Worm (Caenorhabditis elegans) whole organism, L3 larva: ENCODE measurements around the gene tnc-2.
A peak's percentile ranks its signal among the peaks of the same experiment; 100 is the strongest.

Experiments
- R02D3.7 ChIP-seq: fragments of 150-350 bp; optimal IDR thresholded peaks from 2 replicates; lab custom pipeline; 2014; ENCODE audit warnings: missing biosample characterization, missing genetic modification characterization
- ZK546.5 ChIP-seq: sonication (generic microtip); optimal IDR thresholded peaks from 2 replicates; lab custom pipeline; 2017; ENCODE audit warnings: missing biosample characterization, missing genetic modification characterization
- ama-1 ChIP-seq: fragments of 150-350 bp; optimal IDR thresholded peaks from 2 replicates; lab custom pipeline; 2018
- ceh-16 ChIP-seq: sonication (generic microtip); optimal IDR thresholded peaks from 2 replicates; lab custom pipeline; 2017; ENCODE audit warnings: missing biosample characterization, missing genetic modification characterization
- ceh-82 ChIP-seq: fragments of 150-350 bp; optimal IDR thresholded peaks from 2 replicates; lab custom pipeline; 2014; ENCODE audit warnings: missing biosample characterization, missing genetic modification characterization
- egl-5 ChIP-seq: fragments of 150-350 bp; optimal IDR thresholded peaks from 2 replicates; lab custom pipeline; 2017; ENCODE audit warnings: missing biosample characterization, missing genetic modification reagents, missing genetic modification characterization, inconsistent platforms
- elt-1 ChIP-seq: fragments of 150-350 bp; optimal IDR thresholded peaks from 2 replicates; lab custom pipeline; 2014; ENCODE audit warnings: missing biosample characterization, missing genetic modification characterization
- elt-2 ChIP-seq: sonication (generic microtip); optimal IDR thresholded peaks from 2 replicates; lab custom pipeline; 2016; ENCODE audit warnings: missing genetic modification reagents, mild to moderate bottlenecking, missing genetic modification characterization, missing compliant biosample characterization
- elt-3 ChIP-seq, 3 experiments: fragments of 150-350 bp in 1 of 3; sonication (generic microtip) in 2 of 3; optimal IDR thresholded peaks; 2 replicates in 2 of 3; 4 replicates in 1 of 3; lab custom pipeline; 2014 to 2017; ENCODE audit warnings: missing biosample characterization in 3 of 3, missing genetic modification characterization in 3 of 3
- eor-1 ChIP-seq, 2 experiments: fragments of 150-350 bp; optimal IDR thresholded peaks; 2 replicates each; lab custom pipeline; 2014 to 2018; ENCODE audit warnings: missing biosample characterization in 2 of 2, missing genetic modification characterization in 2 of 2
- fkh-10 ChIP-seq: sonication (generic microtip); optimal IDR thresholded peaks from 2 replicates; lab custom pipeline; 2017; ENCODE audit warnings: missing biosample characterization, missing genetic modification reagents, missing genetic modification characterization
- fkh-2 ChIP-seq: fragments of 150-350 bp; optimal IDR thresholded peaks from 2 replicates; lab custom pipeline; 2014; ENCODE audit warnings: missing biosample characterization, missing genetic modification reagents, missing genetic modification characterization
- fos-1 ChIP-seq: fragments of 150-350 bp; optimal IDR thresholded peaks from 2 replicates; lab custom pipeline; 2014; ENCODE audit warnings: missing biosample characterization, missing genetic modification characterization
- hmg-11 ChIP-seq: sonication (generic microtip); optimal IDR thresholded peaks from 2 replicates; lab custom pipeline; 2016; ENCODE audit warnings: missing genetic modification characterization, missing compliant biosample characterization
- jun-1 ChIP-seq: fragments of 150-350 bp; optimal IDR thresholded peaks from 2 replicates; lab custom pipeline; 2014; ENCODE audit warnings: missing biosample characterization, missing genetic modification reagents, missing genetic modification characterization
- lin-15B ChIP-seq: fragments of 150-350 bp; optimal IDR thresholded peaks from 2 replicates; lab custom pipeline; 2014; ENCODE audit warnings: missing biosample characterization, missing genetic modification characterization
- lin-39 ChIP-seq: fragments of 150-350 bp; optimal IDR thresholded peaks from 2 replicates; lab custom pipeline; 2018; ENCODE audit warnings: missing biosample characterization, missing genetic modification reagents, missing genetic modification characterization
- lsy-12 ChIP-seq: sonication (generic microtip); optimal IDR thresholded peaks from 2 replicates; lab custom pipeline; 2016; ENCODE audit warnings: mild to moderate bottlenecking, missing genetic modification characterization, missing compliant biosample characterization
- mdl-1 ChIP-seq: fragments of 150-350 bp; optimal IDR thresholded peaks from 2 replicates; lab custom pipeline; 2014; ENCODE audit warnings: missing biosample characterization, missing genetic modification characterization
- mml-1 ChIP-seq: fragments of 150-350 bp; sonication (generic microtip); optimal IDR thresholded peaks from 3 replicates; lab custom pipeline; 2014; ENCODE audit warnings: missing biosample characterization, missing genetic modification characterization
- nhr-12 ChIP-seq: fragments of 150-350 bp; optimal IDR thresholded peaks from 2 replicates; lab custom pipeline; 2014; ENCODE audit warnings: missing biosample characterization, missing genetic modification characterization
- nhr-23 ChIP-seq: fragments of 150-350 bp; optimal IDR thresholded peaks from 2 replicates; lab custom pipeline; 2014; ENCODE audit warnings: missing biosample characterization, missing genetic modification reagents, missing genetic modification characterization
- nhr-237 ChIP-seq: fragments of 150-350 bp; optimal IDR thresholded peaks from 2 replicates; lab custom pipeline; 2014; ENCODE audit warnings: missing biosample characterization, missing genetic modification characterization
- nhr-25 ChIP-seq: sonication (generic microtip); optimal IDR thresholded peaks from 2 replicates; lab custom pipeline; 2017; ENCODE audit warnings: missing biosample characterization, missing genetic modification characterization
- nhr-28 ChIP-seq: fragments of 150-350 bp; optimal IDR thresholded peaks from 2 replicates; lab custom pipeline; 2014; ENCODE audit warnings: missing biosample characterization, missing genetic modification characterization
- nhr-43 ChIP-seq: sonication (generic microtip); optimal IDR thresholded peaks from 2 replicates; lab custom pipeline; 2016; ENCODE audit warnings: mild to moderate bottlenecking, missing genetic modification characterization, missing compliant biosample characterization; ENCODE audit not compliant: poor library complexity, severe bottlenecking
- nhr-76 ChIP-seq: fragments of 150-350 bp; sonication (generic microtip); optimal IDR thresholded peaks from 5 replicates; lab custom pipeline; 2014; ENCODE audit warnings: missing biosample characterization, missing genetic modification characterization
- pha-4 ChIP-seq: fragments of 150-350 bp; optimal IDR thresholded peaks from 2 replicates; lab custom pipeline; 2014; ENCODE audit warnings: missing biosample characterization, missing genetic modification reagents, missing genetic modification characterization
- pqm-1 ChIP-seq: fragments of 150-350 bp; optimal IDR thresholded peaks from 2 replicates; lab custom pipeline; 2017; ENCODE audit warnings: missing biosample characterization, missing genetic modification characterization, inconsistent platforms
- sea-2 ChIP-seq: fragments of 150-350 bp; sonication (generic microtip); optimal IDR thresholded peaks from 4 replicates; lab custom pipeline; 2014; ENCODE audit warnings: missing biosample characterization, missing genetic modification reagents, missing genetic modification characterization
- skn-1 ChIP-seq: fragments of 150-350 bp; optimal IDR thresholded peaks from 2 replicates; lab custom pipeline; 2014; ENCODE audit warnings: missing biosample characterization, missing genetic modification characterization
- tbx-2 ChIP-seq: sonication (generic microtip); optimal IDR thresholded peaks from 2 replicates; lab custom pipeline; 2016; ENCODE audit warnings: mild to moderate bottlenecking, missing genetic modification characterization, missing compliant biosample characterization
- unc-39 ChIP-seq: sonication (generic microtip); optimal IDR thresholded peaks from 4 replicates; lab custom pipeline; 2017; ENCODE audit warnings: missing biosample characterization, missing genetic modification characterization
- zag-1 ChIP-seq: fragments of 150-350 bp; optimal IDR thresholded peaks from 2 replicates; lab custom pipeline; 2014; ENCODE audit warnings: missing biosample characterization, missing genetic modification characterization
- ztf-4 ChIP-seq: fragments of 150-350 bp; optimal IDR thresholded peaks from 2 replicates; lab custom pipeline; 2014; ENCODE audit warnings: missing biosample characterization, missing genetic modification characterization

Gene tnc-2

DNA sequence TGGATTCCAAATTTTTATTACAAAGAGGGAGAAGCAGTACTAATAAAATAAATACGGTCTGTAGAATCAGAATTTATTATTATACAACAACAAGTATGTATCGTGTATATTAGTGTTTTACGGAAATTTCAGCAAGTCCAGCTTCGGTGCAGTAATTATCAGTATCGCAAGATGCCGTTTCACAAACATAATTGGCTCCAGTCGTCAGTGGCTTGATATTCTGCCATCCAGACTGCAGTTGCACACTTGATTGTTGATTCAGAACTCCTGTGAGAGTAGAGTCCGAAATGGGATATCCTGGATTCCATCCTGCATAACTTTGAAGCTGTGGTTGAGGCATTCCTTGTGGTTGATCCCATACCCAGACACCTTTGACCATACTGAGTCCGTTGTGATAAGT is 13.4 kb downstream of the tnc-2 start:
- TF ChIP-seq nhr-237 (tag; lab: Kevin White, UChicago) (no peak), egl-5 (no peak), nhr-12 (tag; lab: Kevin White, UChicago) (no peak), mdl-1 (tag; lab: Kevin White, UChicago) (no peak), R02D3.7 (tag; lab: Kevin White, UChicago) (no peak), eor-1 (tag; optimal IDR thresholded peaks at IDR 0.05; lab: Kevin White, UChicago) (no peak), elt-1 (tag; lab: Kevin White, UChicago) (no peak), fos-1 (tag; lab: Kevin White, UChicago) (no peak), nhr-25 (tag; lab: Kevin White, UChicago) (no peak), unc-39 (tag; lab: Kevin White, UChicago) (no peak), nhr-23 (tag; lab: Kevin White, UChicago) (no peak), lsy-12 (tag; lab: Kevin White, UChicago) (no peak), fkh-10 (no peak), nhr-43 (no peak), nhr-76 (no peak), pha-4 (tag; lab: Kevin White, UChicago) (no peak)

DNA sequence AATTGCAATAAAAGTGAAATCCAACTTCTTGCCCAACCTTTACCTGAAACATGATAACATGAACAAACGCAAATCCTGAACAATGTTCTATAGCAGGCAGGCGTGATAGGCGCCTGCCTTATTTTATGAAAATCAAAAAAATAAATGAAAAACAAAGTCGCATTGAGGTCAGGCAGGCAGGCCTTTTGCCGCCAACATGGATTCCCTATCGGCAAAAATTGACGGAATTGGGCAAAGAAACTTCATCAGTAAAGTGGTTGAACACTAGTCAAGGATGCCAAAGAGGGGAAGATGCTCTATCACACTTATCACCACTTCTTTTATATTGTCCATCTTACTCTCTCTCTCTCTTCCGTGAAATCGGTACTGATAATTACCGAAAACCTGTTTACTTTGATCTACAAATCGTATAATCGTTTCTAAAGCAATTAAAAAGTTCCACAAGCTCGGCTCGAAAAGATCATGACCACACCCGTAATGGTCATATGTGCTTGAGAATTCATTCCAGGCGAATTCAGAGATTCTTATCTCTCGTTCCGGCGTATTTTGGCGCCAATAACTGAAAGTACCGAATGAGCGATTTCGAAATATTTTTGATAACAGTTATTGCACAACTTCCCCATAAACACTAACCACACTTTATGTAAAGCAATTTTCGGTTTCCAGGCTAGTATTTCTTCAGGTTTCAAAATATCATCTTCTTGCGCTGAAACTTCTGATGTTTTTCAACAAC is 15.3 kb downstream of the tnc-2 start, which contains the start of the genes clec-60 and ZK666.11:
clec-60 (minus strand) TSS at position 51 of the 733 bp plus-strand sequence.
ZK666.11 (plus strand) TSS at position 699 of the 733 bp plus-strand sequence.
- TF ChIP-seq jun-1 (peak; percentile 7), pqm-1 (tag; lab: Kevin White, UChicago) (peak; percentile 36), sea-2 (no peak), nhr-25 (tag; lab: Kevin White, UChicago) (no peak), elt-2 (tag; lab: Kevin White, UChicago) (peak; percentile 57)

DNA sequence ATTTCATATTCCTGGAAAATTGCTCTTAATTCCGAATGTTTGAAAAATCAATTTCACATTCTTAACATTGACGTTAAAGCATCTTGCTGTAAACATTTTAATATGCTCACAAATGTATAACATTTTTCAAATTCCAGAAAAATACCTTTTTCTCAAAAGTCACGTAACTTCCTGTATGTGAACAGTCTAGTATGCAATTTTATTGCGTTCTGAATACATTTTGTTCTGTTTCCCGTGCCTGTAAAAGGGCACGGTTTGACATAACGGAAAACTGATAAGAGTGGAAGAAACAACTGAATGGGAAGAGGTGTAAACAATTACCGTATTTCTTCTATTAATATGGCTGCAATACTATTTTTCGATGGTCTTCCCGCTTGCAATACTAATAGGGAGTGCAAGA is 16.2 kb downstream of the tnc-2 start:
- TF ChIP-seq fkh-2 (tag; lab: Kevin White, UChicago) = no peak
- TF ChIP-seq skn-1 = no peak
- peak; percentile 48 for TF ChIP-seq pqm-1 (tag; lab: Kevin White, UChicago)
- peak; percentile 67 for TF ChIP-seq elt-2 (tag; lab: Kevin White, UChicago)
- TF ChIP-seq hmg-11 (tag; lab: Kevin White, UChicago) = no peak
- TF ChIP-seq fkh-10 = no peak
- TF ChIP-seq elt-3 (tag; optimal IDR thresholded peaks at IDR 0.05; lab: Kevin White, UChicago) = no peak
- no peak for TF ChIP-seq R02D3.7 (tag; lab: Kevin White, UChicago)
- TF ChIP-seq, all 47 proteins: peak for 2

DNA sequence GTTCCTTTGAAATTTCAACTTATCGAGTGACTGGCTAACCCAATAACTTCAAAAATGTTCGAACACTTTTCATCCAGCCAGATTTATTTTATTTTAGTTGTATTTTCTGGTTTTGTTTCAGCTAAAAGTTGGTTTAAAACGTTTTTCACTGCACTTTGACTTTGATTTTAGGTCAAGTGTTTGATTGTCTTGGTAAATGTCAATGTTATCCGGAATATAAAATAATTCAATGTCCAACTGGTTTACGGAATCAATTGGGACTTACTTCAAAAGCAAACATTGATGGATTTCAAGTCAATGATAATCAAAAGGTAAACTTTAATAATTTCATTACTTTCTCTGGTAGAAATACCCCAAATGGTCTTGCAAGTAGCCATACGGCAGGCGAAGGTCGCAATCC is 17.2 kb downstream of the tnc-2 start:
- TF ChIP-seq pqm-1 (tag; lab: Kevin White, UChicago) = no peak
- no peak for TF ChIP-seq lin-39 (tag; lab: Kevin White, UChicago)
- TF ChIP-seq tbx-2 (tag; lab: Kevin White, UChicago) = no peak
- no peak for TF ChIP-seq ama-1 (lab: Kevin White, UChicago)
- no peak for TF ChIP-seq ceh-82 (tag; lab: Kevin White, UChicago)
- TF ChIP-seq lin-15B = no peak
- TF ChIP-seq nhr-23 (tag; lab: Kevin White, UChicago) = no peak
- TF ChIP-seq R02D3.7 (tag; lab: Kevin White, UChicago) = no peak
- no peak for TF ChIP-seq mml-1 (tag; lab: Kevin White, UChicago)
- TF ChIP-seq elt-2 (tag; lab: Kevin White, UChicago) = no peak
- TF ChIP-seq pha-4 (tag; lab: Kevin White, UChicago) = no peak
- no peak for TF ChIP-seq zag-1 (tag; lab: Kevin White, UChicago)
- no peak for TF ChIP-seq ceh-16 (tag; lab: Kevin White, UChicago)
- TF ChIP-seq ztf-4 (tag; lab: Kevin White, UChicago) = no peak
- TF ChIP-seq ZK546.5 (tag; lab: Kevin White, UChicago) = no peak
- no peak for TF ChIP-seq nhr-28 (tag; lab: Kevin White, UChicago)
- TF ChIP-seq unc-39 (tag; lab: Kevin White, UChicago) = no peak
- no peak for TF ChIP-seq nhr-237 (tag; lab: Kevin White, UChicago)
- TF ChIP-seq nhr-12 (tag; lab: Kevin White, UChicago) = no peak
